Worm (Caenorhabditis elegans): ENCODE data around the gene msp-142.
"Not testable (repeated sequence)": the region's sequence is repeated elsewhere in the genome, so short reads cannot be mapped to it uniquely, and the experiment has no call there.

msp-142 gene

ce11 chrII:5794195-5794594 lies 3.5 kb upstream of the msp-142 start, which contains the start of gene acdh-8:
Gene acdh-8, plus strand, starts transcription at chrII:5794495.
- TF ChIP-seq ref-1 (GFP tag; conservative IDR thresholded peaks at IDR 0.05) (no peak), klf-2 (GFP tag; conservative IDR thresholded peaks at IDR 0.05) (no peak), ztf-23 (GFP tag; IDR thresholded peaks at IDR 0.05) (no peak)

- TF ChIP-seq T22C8.4 (GFP tag; IDR thresholded peaks at IDR 0.05) (no peak), ztf-29 (GFP tag; IDR thresholded peaks at IDR 0.05) (no peak), ref-1 (GFP tag; conservative IDR thresholded peaks at IDR 0.05) (no peak), klf-2 (GFP tag; conservative IDR thresholded peaks at IDR 0.05) (no peak), ztf-23 (GFP tag; IDR thresholded peaks at IDR 0.05) (no peak), tab-1 (GFP tag; IDR thresholded peaks at IDR 0.05) (no peak), flt-1 (GFP tag; IDR thresholded peaks at IDR 0.05) (no peak), cog-1 (tag; optimal IDR thresholded peaks at IDR 0.05) (no peak), med-1 (GFP tag; optimal IDR thresholded peaks at IDR 0.05; ENCODE audit: insufficient read depth) (no peak)
Measured at ce11 chrII:5799553-5799952, 1.8 kb downstream of the msp-142 start, which contains the start of gene K05F1.8. Gene K05F1.8, minus strand, starts transcription at chrII:5799653.

- no peak for TF ChIP-seq T22C8.4 (GFP tag; IDR thresholded peaks at IDR 0.05)
- no peak for TF ChIP-seq ztf-29 (GFP tag; IDR thresholded peaks at IDR 0.05)
- TF ChIP-seq cog-1 (tag; optimal IDR thresholded peaks at IDR 0.05): no peak
- TF ChIP-seq klf-2 (GFP tag; conservative IDR thresholded peaks at IDR 0.05): no peak
- TF ChIP-seq flt-1 (GFP tag; IDR thresholded peaks at IDR 0.05): no peak
- TF ChIP-seq ztf-23 (GFP tag; IDR thresholded peaks at IDR 0.05): no peak
- no peak for TF ChIP-seq med-1 (GFP tag; optimal IDR thresholded peaks at IDR 0.05; ENCODE audit: insufficient read depth)
- no peak for TF ChIP-seq tab-1 (GFP tag; IDR thresholded peaks at IDR 0.05)
Measured at ce11 chrII:5801075-5801474, 3.3 kb downstream of the msp-142 start, which contains the start of the genes K05F1.9 and K05F1.1. Gene K05F1.9, minus strand, starts transcription at chrII:5801175. Gene K05F1.1, plus strand, starts transcription at chrII:5801382.

DNA sequence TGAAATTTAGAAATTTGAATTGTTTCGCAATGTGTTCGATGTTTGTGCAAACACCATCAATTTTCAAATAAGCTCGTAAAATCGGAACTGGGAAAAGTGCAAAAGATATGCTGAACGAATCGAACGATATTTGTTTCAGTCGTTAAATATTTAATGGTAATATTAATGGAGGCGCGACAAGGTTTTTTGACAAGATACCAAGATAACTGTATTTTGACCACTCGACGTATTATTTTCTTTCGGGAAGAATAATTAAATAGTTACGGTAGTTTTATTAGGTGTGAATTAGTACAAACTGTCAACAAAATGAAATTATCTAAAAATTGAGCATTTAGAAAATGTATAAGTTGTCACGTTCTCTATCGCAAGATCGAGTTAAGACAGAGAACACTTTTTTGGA lies 6.6 kb downstream of the msp-142 start:
- no peak for TF ChIP-seq tab-1 (GFP tag; IDR thresholded peaks at IDR 0.05)
- no peak for TF ChIP-seq klf-2 (GFP tag; conservative IDR thresholded peaks at IDR 0.05)
- TF ChIP-seq med-1 (GFP tag; optimal IDR thresholded peaks at IDR 0.05; ENCODE audit: insufficient read depth): no peak
- no peak for TF ChIP-seq cog-1 (tag; optimal IDR thresholded peaks at IDR 0.05)
- TF ChIP-seq ref-1 (GFP tag; conservative IDR thresholded peaks at IDR 0.05): no peak
- no peak for TF ChIP-seq T22C8.4 (GFP tag; IDR thresholded peaks at IDR 0.05)

DNA sequence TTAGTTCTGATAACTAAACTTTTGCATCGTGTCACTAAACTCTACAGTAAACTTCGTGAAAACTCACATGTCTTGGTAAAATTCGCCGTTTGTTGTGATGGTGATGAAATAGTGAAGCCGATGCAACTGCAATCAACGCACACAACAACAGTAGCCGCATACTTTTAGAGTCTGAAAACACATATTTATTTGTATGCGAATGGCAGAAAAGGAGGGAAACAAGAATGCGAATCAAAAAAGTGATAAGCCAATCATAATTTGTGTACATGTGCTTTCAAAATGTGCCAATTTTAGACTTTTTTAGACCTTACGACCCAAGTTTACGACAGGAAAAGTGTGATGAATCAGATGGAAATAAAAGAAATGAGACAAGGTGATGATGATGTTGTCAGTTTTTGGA lies 7.6 kb downstream of the msp-142 start, which contains the start of gene K05F1.10:
Gene K05F1.10 (minus strand): TSS at position 171 of the 400 bp plus-strand sequence.
- TF ChIP-seq T22C8.4 (GFP tag; IDR thresholded peaks at IDR 0.05) (no peak), cog-1 (tag; optimal IDR thresholded peaks at IDR 0.05) (no peak), ztf-29 (GFP tag; IDR thresholded peaks at IDR 0.05) (no peak), med-1 (GFP tag; optimal IDR thresholded peaks at IDR 0.05; ENCODE audit: insufficient read depth) (no peak), klf-2 (GFP tag; conservative IDR thresholded peaks at IDR 0.05) (no peak), ref-1 (GFP tag; conservative IDR thresholded peaks at IDR 0.05) (no peak), ztf-23 (GFP tag; IDR thresholded peaks at IDR 0.05) (no peak)

DNA sequence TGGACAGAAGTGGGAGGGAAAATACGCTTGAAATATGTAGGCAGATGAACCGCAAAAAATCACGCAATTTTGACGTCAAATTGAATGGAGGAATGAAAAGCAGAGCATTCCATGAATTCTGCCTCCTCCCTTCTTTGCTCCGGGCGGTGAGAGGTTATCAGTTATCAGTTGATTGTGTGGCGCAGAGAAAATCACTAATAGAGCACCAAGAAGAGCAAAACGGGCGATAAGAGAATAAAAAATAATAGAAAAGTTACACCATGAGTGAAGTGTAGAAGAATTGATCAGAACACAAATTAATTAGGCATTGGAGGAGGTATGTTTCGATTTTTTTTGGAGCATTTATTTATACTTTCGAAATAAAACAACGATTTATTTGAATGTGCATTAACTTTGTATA lies 8.8 kb downstream of the msp-142 start:
- TF ChIP-seq flt-1 (GFP tag; IDR thresholded peaks at IDR 0.05): no peak
- no peak for TF ChIP-seq ztf-29 (GFP tag; IDR thresholded peaks at IDR 0.05)
- TF ChIP-seq klf-2 (GFP tag; conservative IDR thresholded peaks at IDR 0.05): no peak
- TF ChIP-seq ref-1 (GFP tag; conservative IDR thresholded peaks at IDR 0.05): no peak
- TF ChIP-seq T22C8.4 (GFP tag; IDR thresholded peaks at IDR 0.05): no peak
- TF ChIP-seq tab-1 (GFP tag; IDR thresholded peaks at IDR 0.05): no peak
- TF ChIP-seq cog-1 (tag; optimal IDR thresholded peaks at IDR 0.05): no peak
- no peak for TF ChIP-seq med-1 (GFP tag; optimal IDR thresholded peaks at IDR 0.05; ENCODE audit: insufficient read depth)
- no peak for TF ChIP-seq ztf-23 (GFP tag; IDR thresholded peaks at IDR 0.05)

DNA sequence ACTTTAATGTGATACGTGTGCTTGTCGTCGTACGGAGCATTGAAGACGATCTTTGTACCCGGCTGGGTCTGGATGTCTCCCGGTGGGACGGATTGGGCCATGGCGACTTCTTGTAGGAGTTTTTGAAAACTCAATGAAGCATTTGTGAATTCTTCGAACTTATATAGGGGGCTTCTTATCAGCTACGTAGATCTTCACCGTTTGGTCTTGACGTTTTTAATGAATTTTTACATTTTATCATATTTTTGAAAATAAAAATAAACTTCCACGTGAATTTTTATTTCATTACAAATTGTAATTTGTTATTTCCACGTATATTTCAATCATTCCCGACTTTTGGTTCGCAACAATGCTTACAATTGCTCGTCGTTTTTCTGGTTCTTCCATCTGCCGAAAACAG lies 12.5 kb downstream of the msp-142 start, which contains the start of the genes msp-64 and ZK1248.5:
Gene msp-64 (minus strand): TSS at position 101 of the 400 bp plus-strand sequence.
Gene ZK1248.5 (plus strand): TSS at position 285 of the 400 bp plus-strand sequence.
- TF ChIP-seq ztf-23 (GFP tag; IDR thresholded peaks at IDR 0.05) (no peak), ref-1 (GFP tag; conservative IDR thresholded peaks at IDR 0.05) (no peak), tab-1 (GFP tag; IDR thresholded peaks at IDR 0.05) (no peak), med-1 (GFP tag; optimal IDR thresholded peaks at IDR 0.05; ENCODE audit: insufficient read depth) (no peak)

DNA sequence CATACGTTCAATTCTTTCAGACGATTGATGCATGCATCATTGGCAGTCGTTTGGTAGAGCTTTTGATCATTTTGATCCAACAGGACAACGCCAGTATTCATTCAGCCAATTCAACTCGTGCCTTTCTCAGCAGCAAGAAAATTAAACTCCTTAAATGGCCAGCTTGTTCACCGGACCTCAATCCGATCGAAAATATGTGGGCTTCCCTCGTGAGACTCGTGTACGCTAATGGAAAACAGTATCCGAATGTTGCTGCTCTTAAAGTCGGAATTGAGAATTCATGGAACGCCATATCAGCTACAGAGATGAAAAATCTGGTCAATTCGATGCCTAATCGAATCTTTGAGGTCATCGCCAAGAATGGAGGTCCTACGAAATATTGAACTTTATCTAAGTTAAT lies 17.7 kb downstream of the msp-142 start, which contains the start of gene wago-5:
Gene wago-5 (minus strand): TSS at position 101 of the 400 bp plus-strand sequence.
- TF ChIP-seq tab-1, ztf-23, T22C8.4 (GFP tag; IDR thresholded peaks at IDR 0.05): not testable (repeated sequence)

ce11 chrII:5816346-5816745 lies 18.6 kb downstream of the msp-142 start, which contains the start of gene ZK1248.20:
Gene ZK1248.20, plus strand, starts transcription at chrII:5816646.
- no peak for TF ChIP-seq flt-1 (GFP tag; IDR thresholded peaks at IDR 0.05)

DNA sequence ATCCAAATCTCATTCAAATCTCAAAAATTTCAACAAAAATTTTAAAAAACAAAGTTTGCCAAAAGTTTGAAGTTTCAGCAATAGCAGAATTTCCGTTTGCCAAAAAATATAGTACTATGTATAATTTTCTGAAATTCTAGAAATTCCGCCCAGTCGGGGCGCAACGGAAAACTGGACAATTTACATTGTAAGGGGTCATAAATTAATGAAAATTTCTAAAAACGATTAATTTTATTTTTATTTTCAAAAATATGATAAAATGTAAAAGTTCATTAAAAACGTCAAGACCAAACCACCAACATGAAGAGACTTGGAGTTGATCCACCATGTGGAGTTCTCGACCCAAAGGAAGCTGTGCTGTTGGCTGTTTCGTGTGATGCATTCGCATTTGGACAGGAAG lies 20.6 kb downstream of the msp-142 start, which contains the start of gene ZK1248.4:
Gene ZK1248.4 (plus strand): TSS at position 301 of the 400 bp plus-strand sequence.
- TF ChIP-seq tab-1 (GFP tag; IDR thresholded peaks at IDR 0.05) (no peak), T22C8.4 (GFP tag; IDR thresholded peaks at IDR 0.05) (no peak), klf-2 (GFP tag; conservative IDR thresholded peaks at IDR 0.05) (no peak), ztf-29 (GFP tag; IDR thresholded peaks at IDR 0.05) (no peak), ref-1 (GFP tag; conservative IDR thresholded peaks at IDR 0.05) (no peak), flt-1 (GFP tag; IDR thresholded peaks at IDR 0.05) (no peak), cog-1 (tag; optimal IDR thresholded peaks at IDR 0.05) (no peak), med-1 (GFP tag; optimal IDR thresholded peaks at IDR 0.05; ENCODE audit: insufficient read depth) (no peak), ztf-23 (GFP tag; IDR thresholded peaks at IDR 0.05) (no peak)

Measured in whole organism, midembryonic.